Worm (Caenorhabditis elegans) whole organism, L2 larva: ENCODE measurements around the gene W02D7.4.
A peak's percentile ranks its signal among the peaks of the same experiment; 100 is the strongest.

Experiments
- C34F6.9 ChIP-seq: fragments of 150-350 bp; optimal IDR thresholded peaks from 2 replicates; lab custom pipeline; 2014; ENCODE audit warnings: missing biosample characterization, missing genetic modification characterization
- F13H6.1 ChIP-seq: sonication (generic microtip); optimal IDR thresholded peaks from 2 replicates; lab custom pipeline; 2016; ENCODE audit warnings: missing genetic modification characterization, missing compliant biosample characterization
- R02D3.7 ChIP-seq: fragments of 150-350 bp; optimal IDR thresholded peaks from 2 replicates; lab custom pipeline; 2014; ENCODE audit warnings: missing biosample characterization, missing genetic modification characterization
- ZK546.5 ChIP-seq: sonication (generic microtip); optimal IDR thresholded peaks from 2 replicates; lab custom pipeline; 2017; ENCODE audit warnings: missing biosample characterization, missing genetic modification characterization
- alr-1 ChIP-seq: fragments of 150-350 bp; optimal IDR thresholded peaks from 2 replicates; lab custom pipeline; 2014; ENCODE audit warnings: missing biosample characterization, missing genetic modification characterization
- aly-2 ChIP-seq: fragments of 150-350 bp; optimal IDR thresholded peaks from 2 replicates; lab custom pipeline; 2014; ENCODE audit warnings: missing biosample characterization, missing genetic modification characterization
- blmp-1 ChIP-seq: sonication (generic microtip); optimal IDR thresholded peaks from 2 replicates; lab custom pipeline; 2017; ENCODE audit warnings: missing genetic modification characterization, mild to moderate bottlenecking, missing compliant biosample characterization, antibody characterized with exemption, moderate library complexity; ENCODE audit not compliant: insufficient read depth
- ceh-16 ChIP-seq: fragments of 150-350 bp; optimal IDR thresholded peaks from 2 replicates; lab custom pipeline; 2014; ENCODE audit warnings: missing biosample characterization, missing genetic modification characterization
- ceh-82 ChIP-seq: fragments of 150-350 bp; optimal IDR thresholded peaks from 2 replicates; lab custom pipeline; 2014; ENCODE audit warnings: missing biosample characterization, missing genetic modification characterization
- crh-2 ChIP-seq: sonication (generic microtip); optimal IDR thresholded peaks from 2 replicates; lab custom pipeline; 2017; ENCODE audit warnings: missing biosample characterization, missing genetic modification characterization
- dmd-4 ChIP-seq: sonication (generic microtip); optimal IDR thresholded peaks from 2 replicates; lab custom pipeline; 2017; ENCODE audit warnings: missing biosample characterization, missing genetic modification characterization
- elt-1 ChIP-seq: fragments of 150-350 bp; optimal IDR thresholded peaks from 2 replicates; lab custom pipeline; 2014; ENCODE audit warnings: missing biosample characterization, missing genetic modification characterization
- lin-13 ChIP-seq: fragments of 150-350 bp; optimal IDR thresholded peaks from 2 replicates; lab custom pipeline; 2014; ENCODE audit warnings: missing biosample characterization, missing genetic modification reagents, missing genetic modification characterization
- lin-39 ChIP-seq: fragments of 150-350 bp; optimal IDR thresholded peaks from 2 replicates; lab custom pipeline; 2014; ENCODE audit warnings: missing biosample characterization, missing genetic modification reagents, missing genetic modification characterization
- lsy-2 ChIP-seq, 2 experiments: fragments of 150-350 bp in 1 of 2; sonication (generic microtip) in 1 of 2; optimal IDR thresholded peaks; 2 replicates each; lab custom pipeline; 2014 to 2017; ENCODE audit warnings: missing biosample characterization in 2 of 2, missing genetic modification characterization in 2 of 2
- mab-5 ChIP-seq: fragments of 150-350 bp; optimal IDR thresholded peaks from 2 replicates; lab custom pipeline; 2014; ENCODE audit warnings: missing biosample characterization, missing genetic modification characterization
- mdl-1 ChIP-seq, 2 experiments: fragments of 150-350 bp in 1 of 2; sonication (generic microtip) in 1 of 2; optimal IDR thresholded peaks; 2 replicates each; lab custom pipeline; 2017; ENCODE audit warnings: missing biosample characterization in 2 of 2, missing genetic modification characterization in 2 of 2
- nhr-11 ChIP-seq: fragments of 150-350 bp; optimal IDR thresholded peaks from 2 replicates; lab custom pipeline; 2014; ENCODE audit warnings: missing biosample characterization, missing genetic modification characterization
- nhr-12 ChIP-seq: fragments of 150-350 bp; optimal IDR thresholded peaks from 2 replicates; lab custom pipeline; 2014; ENCODE audit warnings: missing biosample characterization, missing genetic modification characterization
- nhr-129 ChIP-seq: fragments of 150-350 bp; optimal IDR thresholded peaks from 2 replicates; lab custom pipeline; 2014; ENCODE audit warnings: missing biosample characterization, missing genetic modification characterization
- nhr-21 ChIP-seq: fragments of 150-350 bp; optimal IDR thresholded peaks from 2 replicates; lab custom pipeline; 2014; ENCODE audit warnings: missing biosample characterization, missing genetic modification characterization
- nhr-23 ChIP-seq: fragments of 150-350 bp; optimal IDR thresholded peaks from 2 replicates; lab custom pipeline; 2014; ENCODE audit warnings: missing biosample characterization, missing genetic modification reagents, missing genetic modification characterization
- nhr-237 ChIP-seq: fragments of 150-350 bp; optimal IDR thresholded peaks from 2 replicates; lab custom pipeline; 2014; ENCODE audit warnings: missing biosample characterization, missing genetic modification characterization
- nhr-6 ChIP-seq: fragments of 150-350 bp; optimal IDR thresholded peaks from 2 replicates; lab custom pipeline; 2014; ENCODE audit warnings: missing biosample characterization, missing genetic modification characterization
- nhr-77 ChIP-seq: fragments of 150-350 bp; optimal IDR thresholded peaks from 2 replicates; lab custom pipeline; 2014; ENCODE audit warnings: missing biosample characterization, missing genetic modification characterization
- peb-1 ChIP-seq: fragments of 150-350 bp; optimal IDR thresholded peaks from 2 replicates; lab custom pipeline; 2014; ENCODE audit warnings: missing biosample characterization, missing genetic modification characterization
- skn-1 ChIP-seq: sonication (generic microtip); optimal IDR thresholded peaks from 2 replicates; lab custom pipeline; 2017; ENCODE audit warnings: missing biosample characterization, missing genetic modification characterization
- sma-9 ChIP-seq, 2 experiments: fragments of 150-350 bp in 1 of 2; sonication (generic microtip) in 1 of 2; optimal IDR thresholded peaks; 2 replicates each; lab custom pipeline; 2014 to 2016; ENCODE audit warnings: missing genetic modification characterization in 2 of 2, mild to moderate bottlenecking in 1 of 2, missing biosample characterization in 1 of 2, missing compliant biosample characterization in 1 of 2, missing genetic modification reagents in 1 of 2, moderate library complexity in 1 of 2
- unc-39 ChIP-seq: fragments of 150-350 bp; optimal IDR thresholded peaks from 2 replicates; lab custom pipeline; 2014; ENCODE audit warnings: missing biosample characterization, missing genetic modification characterization
- unc-62 ChIP-seq: fragments of 150-350 bp; optimal IDR thresholded peaks from 2 replicates; lab custom pipeline; 2014; ENCODE audit warnings: missing biosample characterization, missing genetic modification reagents, missing genetic modification characterization
- zag-1 ChIP-seq: fragments of 150-350 bp; optimal IDR thresholded peaks from 2 replicates; lab custom pipeline; 2014; ENCODE audit warnings: missing biosample characterization, missing genetic modification characterization
- ztf-1 ChIP-seq: fragments of 200-800 bp; sonication (Bioruptor generic); conservative IDR thresholded peaks from 2 replicates; pipeline ENCODE4 v1.3.6; 2022; ENCODE audit warnings: missing genetic modification characterization, missing compliant biosample characterization
- ztf-11 ChIP-seq: sonication (generic microtip); optimal IDR thresholded peaks from 2 replicates; lab custom pipeline; 2017; ENCODE audit warnings: missing biosample characterization, missing genetic modification characterization

W02D7.4 gene

DNA sequence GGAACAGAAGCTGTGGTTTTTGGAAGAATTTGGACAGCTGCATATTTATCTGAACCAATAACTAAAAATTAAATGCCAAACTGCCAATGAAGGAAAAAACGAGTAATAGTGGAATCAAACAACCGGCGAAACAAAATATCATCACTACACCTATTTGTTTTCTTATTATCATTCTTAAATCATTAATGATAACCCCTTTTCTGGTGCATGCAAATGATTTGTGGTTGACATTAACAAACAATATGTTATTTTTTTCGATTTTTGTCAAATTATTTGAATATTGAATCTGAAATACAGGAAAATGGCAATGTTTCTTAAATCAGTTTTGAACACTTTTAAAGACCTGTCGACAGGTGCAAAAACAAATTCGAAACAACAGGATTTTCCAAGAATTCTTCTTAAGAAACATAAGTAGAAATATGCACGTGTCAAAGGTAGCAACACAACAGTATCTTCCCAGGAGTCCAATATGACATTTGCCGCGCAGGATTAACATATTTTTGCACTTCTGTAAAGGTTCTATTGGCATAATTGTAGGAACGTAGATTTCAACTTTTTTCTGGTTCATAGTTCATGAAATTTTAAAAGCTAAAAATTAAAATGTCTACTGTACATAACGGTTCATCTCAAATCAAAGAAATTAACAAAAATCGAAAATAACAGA lies 1.9 kb upstream of the W02D7.4 start, which contains the start of gene W02D7.5:
Gene W02D7.5 (minus strand): TSS at position 51 of the 664 bp plus-strand sequence.
- TF ChIP-seq mab-5 (tag; lab: Kevin White, UChicago) (no peak), aly-2 (tag; lab: Kevin White, UChicago) (no peak)

DNA sequence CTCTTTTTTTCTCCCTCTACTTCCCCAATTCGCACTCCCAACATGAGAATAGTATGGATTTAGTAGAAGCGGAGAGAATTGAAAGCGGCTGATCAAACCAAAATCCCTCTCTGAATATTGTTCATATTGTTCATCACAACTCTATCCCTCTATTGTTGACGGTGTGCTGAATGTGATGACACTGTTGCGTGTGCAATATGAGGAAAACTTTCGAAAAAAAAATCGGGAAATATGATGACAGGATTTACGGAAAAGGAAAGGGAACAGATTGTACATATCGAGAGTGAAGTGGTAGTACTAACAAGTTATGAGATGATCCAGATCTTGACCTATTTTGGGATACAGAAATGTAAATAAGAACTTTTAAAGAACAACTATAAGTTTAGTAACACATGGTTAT lies 1.5 kb downstream of the W02D7.4 start, which contains the start of gene smex-1:
Gene smex-1 (minus strand): TSS at position 101 of the 400 bp plus-strand sequence.
- no peak for TF ChIP-seq unc-62 (GFP tag; lab: Kevin White, UChicago)
- no peak for TF ChIP-seq ZK546.5 (tag; lab: Kevin White, UChicago)
- no peak for TF ChIP-seq nhr-6 (tag; lab: Kevin White, UChicago)
- TF ChIP-seq ceh-16 (tag; lab: Kevin White, UChicago) = no peak
- no peak for TF ChIP-seq lin-39 (tag; lab: Kevin White, UChicago)
- no peak for TF ChIP-seq elt-1 (tag; lab: Kevin White, UChicago)
- no peak for TF ChIP-seq blmp-1 (tag; lab: Kevin White, UChicago)
- no peak for TF ChIP-seq F13H6.1 (tag; lab: Kevin White, UChicago)
- no peak for TF ChIP-seq alr-1 (tag; lab: Kevin White, UChicago)
- TF ChIP-seq mdl-1 (tag; optimal IDR thresholded peaks at IDR 0.05; lab: Kevin White, UChicago) = no peak
- TF ChIP-seq nhr-21 (tag; lab: Kevin White, UChicago) = no peak
- no peak for TF ChIP-seq dmd-4 (tag; lab: Kevin White, UChicago)
- no peak for TF ChIP-seq ztf-1 (GFP tag; lab: Robert Waterston, UW)
- TF ChIP-seq nhr-129 (tag; lab: Kevin White, UChicago) = no peak
- no peak for TF ChIP-seq peb-1
- TF ChIP-seq nhr-23 = no peak
- TF ChIP-seq zag-1 (tag; lab: Kevin White, UChicago) = no peak
- TF ChIP-seq unc-39 (tag; lab: Kevin White, UChicago) = no peak
- no peak for TF ChIP-seq ceh-82 (tag; lab: Kevin White, UChicago)

- TF ChIP-seq nhr-6 (tag; lab: Kevin White, UChicago) = no peak
- TF ChIP-seq aly-2 (tag; lab: Kevin White, UChicago) = no peak
- no peak for TF ChIP-seq nhr-12
- TF ChIP-seq mab-5 (tag; lab: Kevin White, UChicago) = no peak
- TF ChIP-seq nhr-77 (tag; lab: Kevin White, UChicago) = no peak
- no peak for TF ChIP-seq lin-39 (tag; lab: Kevin White, UChicago)
- TF ChIP-seq ZK546.5 (tag; lab: Kevin White, UChicago) = no peak
- TF ChIP-seq lsy-2 (tag; optimal IDR thresholded peaks at IDR 0.05; lab: Kevin White, UChicago) = no peak
- TF ChIP-seq unc-39 (tag; lab: Kevin White, UChicago) = no peak
- TF ChIP-seq mdl-1 (tag; optimal IDR thresholded peaks at IDR 0.05; lab: Kevin White, UChicago) = no peak
- TF ChIP-seq crh-2 (tag; lab: Kevin White, UChicago) = no peak
- no peak for TF ChIP-seq lin-13 (GFP tag; lab: Kevin White, UChicago)
- no peak for TF ChIP-seq skn-1 (tag; lab: Kevin White, UChicago)
- TF ChIP-seq nhr-237 (tag; lab: Kevin White, UChicago) = no peak
These were observed 5.6 kb downstream of the W02D7.4 start, which contains the start of gene srg-33 for ce11 chrV:8291764-8292163. TSS of gene srg-33 (plus strand) at chrV:8292064.

DNA sequence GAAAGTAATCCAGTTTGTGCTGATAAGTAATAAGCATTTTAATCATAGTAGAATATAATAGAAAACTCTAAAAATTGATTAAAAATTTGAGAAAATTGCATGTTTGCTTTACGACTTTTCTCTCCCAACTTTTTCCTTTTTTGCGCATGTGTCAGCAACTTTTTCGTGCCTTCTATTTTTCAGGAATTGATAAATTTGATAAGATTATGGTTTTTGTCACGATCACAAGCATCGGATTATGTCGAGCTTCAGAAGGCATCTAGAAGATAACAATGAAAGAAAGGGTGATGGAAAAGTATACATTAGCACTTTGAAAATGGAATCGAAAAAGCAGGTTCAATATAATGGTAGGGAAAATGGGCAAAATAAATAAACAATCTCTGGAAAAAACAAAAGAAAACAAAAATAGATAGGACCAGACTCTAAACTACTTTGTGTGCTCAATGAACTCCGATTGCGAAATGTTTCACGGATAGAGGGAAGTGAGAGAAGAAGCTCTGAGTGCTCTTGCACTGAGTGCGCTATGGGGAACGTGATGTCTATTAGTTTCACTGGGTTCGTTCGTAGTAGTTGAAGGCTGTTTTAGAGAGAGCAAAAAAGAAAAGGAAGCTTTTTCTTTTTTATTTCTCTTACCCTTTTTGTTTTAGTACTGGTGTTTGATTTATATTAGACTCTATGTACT lies 9.1 kb downstream of the W02D7.4 start:
- peak in 1 of 2 experiments; percentile 64 for TF ChIP-seq mdl-1 (tag; optimal IDR thresholded peaks at IDR 0.05; lab: Kevin White, UChicago)
- no peak for TF ChIP-seq R02D3.7 (tag; lab: Kevin White, UChicago)
- TF ChIP-seq nhr-12 = no peak
- TF ChIP-seq ztf-11 (tag; lab: Kevin White, UChicago) = no peak
- peak; percentile 45 for TF ChIP-seq C34F6.9
- TF ChIP-seq lsy-2 (tag; optimal IDR thresholded peaks at IDR 0.05; lab: Kevin White, UChicago) = no peak
- TF ChIP-seq lin-13 (GFP tag; lab: Kevin White, UChicago) = no peak
- TF ChIP-seq zag-1 (tag; lab: Kevin White, UChicago) = peak; percentile 24
- peak; percentile 98 for TF ChIP-seq sma-9 (GFP tag; optimal IDR thresholded peaks at IDR 0.05; lab: Kevin White, UChicago)
- TF ChIP-seq sma-9 (tag; optimal IDR thresholded peaks at IDR 0.05; lab: Kevin White, UChicago) = no peak
- no peak for TF ChIP-seq nhr-129 (tag; lab: Kevin White, UChicago)
- TF ChIP-seq nhr-6 (tag; lab: Kevin White, UChicago) = peak; percentile 7
- no peak for TF ChIP-seq nhr-11
- TF ChIP-seq nhr-21 (tag; lab: Kevin White, UChicago) = no peak
- TF ChIP-seq, all 48 proteins: peak for 5
